Fruit fly (Drosophila melanogaster) whole organism: ENCODE results near the gene CG6785.
"Not testable (repeated sequence)": the region's sequence is repeated elsewhere in the genome, so short reads cannot be mapped to it uniquely, and the experiment has no call there.

Source experiments
- Dll ChIP-seq: fragments of >200 bp; optimal IDR thresholded peaks from 2 replicates; lab custom pipeline; 2017
- EcR ChIP-seq, 2 experiments: fragments of >200 bp; optimal IDR thresholded peaks; 2 replicates each; lab custom pipeline; 2017; ENCODE audit warnings: missing biosample characterization in 2 of 2, missing genetic modification characterization in 2 of 2, missing genetic modification reagents in 2 of 2

DNA sequence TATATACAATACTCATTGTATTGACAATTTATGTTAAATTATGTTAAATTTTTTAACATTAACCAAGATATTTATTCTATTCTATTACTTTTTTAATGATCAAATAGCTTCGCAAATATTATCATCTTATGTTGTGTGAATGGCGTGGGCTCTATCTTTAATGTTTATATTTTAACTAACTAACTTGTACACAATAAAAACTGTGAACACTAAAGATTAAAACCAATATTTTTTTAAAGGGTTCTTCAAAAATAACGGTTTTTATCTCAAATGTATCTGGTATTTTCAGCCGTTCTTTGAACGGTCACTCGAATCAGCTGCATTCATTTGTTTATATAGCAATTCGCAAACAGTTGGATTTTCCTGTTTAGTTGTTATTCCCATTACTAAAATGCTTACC, 52.4 kb downstream of the CG6785 start, which contains the start of gene Ada1-2:
- TF ChIP-seq Dll (lab: Kevin White, UChicago); EcR (GFP tag; optimal IDR thresholded peaks at IDR 0.05; lab: Kevin White, UChicago): not testable (repeated sequence)
